Fruit fly (Drosophila melanogaster): Measurements from ENCODE around the gene CG7080.

CG7080 gene

dm6 chr3R:22372535-22372934, 43.4 kb downstream of the CG7080 start, which contains the start of gene CG7069:
Gene CG7069 (plus strand): TSS chr3R:22372835.
- no peak for TF ChIP-seq CG7101 (tag; optimal IDR thresholded peaks at IDR 0.05)
- TF ChIP-seq pad (GFP tag; optimal IDR thresholded peaks at IDR 0.05) = no peak
- TF ChIP-seq CG1620 (GFP tag; optimal IDR thresholded peaks at IDR 0.05) = no peak
- TF ChIP-seq CG33017 (tag; optimal IDR thresholded peaks at IDR 0.05) = no peak
- no peak for TF ChIP-seq CG14711 (tag; optimal IDR thresholded peaks at IDR 0.05)
- TF ChIP-seq Mnt (GFP tag; optimal IDR thresholded peaks at IDR 0.05) = no peak
- no peak for TF ChIP-seq cnc (optimal IDR thresholded peaks at IDR 0.05)
- TF ChIP-seq CG12768 (GFP tag; optimal IDR thresholded peaks at IDR 0.05) = no peak
- TF ChIP-seq toe (GFP tag; optimal IDR thresholded peaks at IDR 0.05) = no peak
- no peak for TF ChIP-seq CG11617 (GFP tag; optimal IDR thresholded peaks at IDR 0.05)

dm6 chr3R:22375674-22376073, 46.6 kb downstream of the CG7080 start, which contains the start of gene CG18596:
Gene CG18596 (plus strand): TSS chr3R:22375923.
- no peak for TF ChIP-seq CG7045 (GFP tag; optimal IDR thresholded peaks at IDR 0.05)
- no peak for TF ChIP-seq CG11617 (GFP tag; optimal IDR thresholded peaks at IDR 0.05)
- TF ChIP-seq Mnt (GFP tag; optimal IDR thresholded peaks at IDR 0.05) = no peak
- TF ChIP-seq cic (GFP tag; optimal IDR thresholded peaks at IDR 0.05) = no peak
- no peak for TF ChIP-seq pad (GFP tag; optimal IDR thresholded peaks at IDR 0.05)
- TF ChIP-seq cnc (optimal IDR thresholded peaks at IDR 0.05) = no peak
- no peak for TF ChIP-seq Crg-1 (GFP tag; optimal IDR thresholded peaks at IDR 0.05)
- TF ChIP-seq CG7101 (tag; optimal IDR thresholded peaks at IDR 0.05) = no peak

DNA sequence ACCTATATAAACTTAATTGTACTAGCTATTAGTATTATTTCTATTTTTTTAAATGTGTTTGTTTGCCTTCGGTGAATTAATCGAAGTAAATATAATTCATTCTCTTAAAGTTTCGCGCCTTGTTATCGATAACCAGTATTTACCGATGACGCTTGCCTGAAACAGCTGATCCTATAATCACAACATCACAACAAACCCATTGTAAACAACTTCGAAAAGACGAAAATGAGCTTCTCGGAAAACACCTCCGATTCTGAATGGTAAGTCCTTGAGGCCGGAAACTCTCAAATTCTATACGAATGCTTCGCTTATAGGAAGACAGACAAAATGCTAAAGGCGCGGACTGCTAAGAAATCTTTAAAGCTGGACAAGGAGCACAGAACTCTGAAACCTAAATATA, 50.8 kb downstream of the CG7080 start, which contains the start of gene CG34149:
TSS of gene CG34149 (plus strand) at position 187 of the 400 bp plus-strand sequence.
- TF ChIP-seq CG12768 (GFP tag; optimal IDR thresholded peaks at IDR 0.05) (no peak), bab1 (GFP tag; optimal IDR thresholded peaks at IDR 0.05) (no peak), CG14711 (tag; optimal IDR thresholded peaks at IDR 0.05) (no peak), Crg-1 (GFP tag; optimal IDR thresholded peaks at IDR 0.05) (no peak), CG5204 (GFP tag; optimal IDR thresholded peaks at IDR 0.05) (no peak), pad (GFP tag; optimal IDR thresholded peaks at IDR 0.05) (no peak), cic (GFP tag; optimal IDR thresholded peaks at IDR 0.05) (no peak), Clk (GFP tag; optimal IDR thresholded peaks at IDR 0.05) (no peak), CG33017 (tag; optimal IDR thresholded peaks at IDR 0.05) (no peak), Hr96 (GFP tag; optimal IDR thresholded peaks at IDR 0.05) (no peak), ovo (GFP tag; optimal IDR thresholded peaks at IDR 0.05) (no peak), CG1620 (GFP tag; optimal IDR thresholded peaks at IDR 0.05) (no peak), Mnt (GFP tag; optimal IDR thresholded peaks at IDR 0.05) (no peak), tj (GFP tag; optimal IDR thresholded peaks at IDR 0.05) (no peak), CG7101 (tag; optimal IDR thresholded peaks at IDR 0.05) (no peak), toe (GFP tag; optimal IDR thresholded peaks at IDR 0.05) (no peak), kay (GFP tag; ENCODE audit: borderline replicate concordance) (no peak)
